Fruit fly (Drosophila melanogaster): ENCODE data around the gene CG6999.

CG6999 gene

DNA sequence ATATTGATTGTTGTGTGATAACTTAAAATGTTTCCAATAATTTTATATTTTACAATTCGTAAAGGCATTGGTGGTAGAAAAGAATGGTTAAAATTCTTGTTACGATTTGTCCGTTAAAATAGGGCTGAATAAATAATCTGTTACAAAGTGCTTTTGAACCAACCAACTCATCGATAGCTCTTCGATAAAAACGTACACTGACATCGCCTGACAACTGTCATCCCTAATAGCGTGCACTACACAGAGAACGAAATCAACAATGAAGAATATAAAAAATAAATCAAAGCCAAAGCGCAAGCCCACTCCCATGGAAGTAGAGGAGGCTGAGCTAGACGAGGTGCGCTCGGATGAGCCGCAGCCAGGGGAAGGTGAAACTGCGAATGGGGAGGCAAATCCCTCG is 2.4 kb upstream of the CG6999 start, which contains the start of gene CG32708 (continued):
- TF ChIP-seq hb (GFP tag; IDR thresholded peaks at IDR 0.05; ENCODE audit: partially characterized antibody) (peak; percentile 58; the same call in 2 of the 3 replicates), CG9609 (GFP tag; optimal IDR thresholded peaks at IDR 0.05) (no peak), D19B (GFP tag; optimal IDR thresholded peaks at IDR 0.05) (no peak), Ada2b (GFP tag; IDR thresholded peaks at IDR 0.05) (no peak), CG32767 (GFP tag; IDR thresholded peaks at IDR 0.05) (no peak), CG15601 (tag; optimal IDR thresholded peaks at IDR 0.05) (no peak), twi (tag; optimal IDR thresholded peaks at IDR 0.05) (no peak), hbn (GFP tag; IDR thresholded peaks at IDR 0.05; ENCODE audit: partially characterized antibody) (no peak; the same call in none of the 2 replicates), emc (GFP tag; optimal IDR thresholded peaks at IDR 0.05) (no peak), CG6683 (GFP tag; optimal IDR thresholded peaks at IDR 0.05) (no peak), CG8924 (tag; optimal IDR thresholded peaks at IDR 0.05) (no peak), CG17829 (tag; optimal IDR thresholded peaks at IDR 0.05) (no peak), CG12219 (GFP tag; optimal IDR thresholded peaks at IDR 0.05) (no peak), Xbp1 (GFP tag; optimal IDR thresholded peaks at IDR 0.05) (no peak), CG8944 (GFP tag; optimal IDR thresholded peaks at IDR 0.05) (no peak), CG17361 (GFP tag; IDR thresholded peaks at IDR 0.05) (no peak), ATbp (GFP tag; optimal IDR thresholded peaks at IDR 0.05) (no peak), jumu (GFP tag; optimal IDR thresholded peaks at IDR 0.05) (no peak), CG12391 (tag; optimal IDR thresholded peaks at IDR 0.05) (no peak), fd102C (GFP tag; optimal IDR thresholded peaks at IDR 0.05) (no peak), lbe (GFP tag; optimal IDR thresholded peaks at IDR 0.05) (no peak), CG12236 (GFP tag; optimal IDR thresholded peaks at IDR 0.05) (no peak), CG7839 (tag; optimal IDR thresholded peaks at IDR 0.05) (no peak), B-H2 (GFP tag; optimal IDR thresholded peaks at IDR 0.05) (no peak), Doc2 (GFP tag; IDR thresholded peaks at IDR 0.05) (no peak), lov (optimal IDR thresholded peaks at IDR 0.05) (no peak), lov (GFP tag; IDR thresholded peaks at IDR 0.05) (no peak), CG16779 (GFP tag; IDR thresholded peaks at IDR 0.05) (no peak), trh (GFP tag; optimal IDR thresholded peaks at IDR 0.05) (no peak), pzg (GFP tag; optimal IDR thresholded peaks at IDR 0.05) (peak; percentile 59), mld (GFP tag; IDR thresholded peaks at IDR 0.05; ENCODE audit: partially characterized antibody) (no peak), sens (GFP tag) (peak; percentile 80), CG13624 (GFP tag; optimal IDR thresholded peaks at IDR 0.05) (no peak), CG6272 (GFP tag; IDR thresholded peaks at IDR 0.05) (no peak), phol (tag; optimal IDR thresholded peaks at IDR 0.05) (no peak), Hr3 (GFP tag; optimal IDR thresholded peaks at IDR 0.05) (no peak), CG15011 (GFP tag; optimal IDR thresholded peaks at IDR 0.05) (no peak), CG2120 (GFP tag; optimal IDR thresholded peaks at IDR 0.05) (no peak), BtbVII (GFP tag; optimal IDR thresholded peaks at IDR 0.05) (no peak), tna (GFP tag; IDR thresholded peaks at IDR 0.05; ENCODE audit: partially characterized antibody) (0 out of 2 replicates have a peak, but pooled peaks have one; percentile 48), Gsc (GFP tag; IDR thresholded peaks at IDR 0.05) (no peak), az2 (GFP tag; optimal IDR thresholded peaks at IDR 0.05) (no peak), cwo (GFP tag; optimal IDR thresholded peaks at IDR 0.05) (no peak), stwl (tag; optimal IDR thresholded peaks at IDR 0.05) (peak; percentile 57), vnd (GFP tag; IDR thresholded peaks at IDR 0.05; ENCODE audit: partially characterized antibody) (peak; percentile 60; the same call in 2 of the 3 replicates), Hr78 (GFP tag; optimal IDR thresholded peaks at IDR 0.05) (no peak), CG31441 (GFP tag; IDR thresholded peaks at IDR 0.05) (no peak), Atf-2 (GFP tag; optimal IDR thresholded peaks at IDR 0.05) (no peak), CG13775 (GFP tag; optimal IDR thresholded peaks at IDR 0.05) (no peak), CrebB (tag; optimal IDR thresholded peaks at IDR 0.05) (no peak), CG4854 (GFP tag; optimal IDR thresholded peaks at IDR 0.05) (no peak)

Data from whole organism, embryonic.